Worm (Caenorhabditis elegans): ENCODE data around the gene T19C3.7.

DNA sequence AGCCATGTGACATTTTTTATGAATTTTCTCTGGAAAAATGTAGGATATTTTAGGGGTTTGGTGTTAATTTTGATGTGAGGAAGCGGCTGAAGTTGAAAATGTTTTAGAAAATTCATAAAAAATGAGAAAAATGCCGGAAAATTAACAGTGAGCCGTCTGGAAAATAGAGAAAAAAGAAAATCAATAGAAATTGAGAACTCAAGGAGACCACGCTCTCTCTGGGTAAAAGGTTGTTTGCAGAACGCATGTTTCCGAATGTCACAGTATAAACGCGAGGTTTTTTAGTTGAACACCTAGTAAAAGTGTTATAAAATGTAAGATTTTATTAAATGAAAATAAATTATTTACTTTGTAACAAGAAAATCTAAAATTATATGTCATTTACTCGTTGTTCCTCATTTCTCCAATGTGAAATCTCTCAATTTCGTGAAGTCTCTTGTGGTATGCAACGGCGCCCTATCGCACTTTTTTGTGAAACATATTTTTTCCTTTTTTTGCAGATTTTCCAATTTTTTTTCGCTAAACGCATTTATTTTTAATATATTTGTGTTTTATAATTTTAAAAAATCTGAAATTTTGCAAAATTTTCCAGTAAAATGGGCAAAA, 4.3 kb upstream of the T19C3.7 start, which contains the start of the genes tag-266 and tag-267:
- no peak for TF ChIP-seq ama-1 (optimal IDR thresholded peaks at IDR 0.05)
- peak; percentile 56 for TF ChIP-seq hmbx-1 (tag; optimal IDR thresholded peaks at IDR 0.05)
- TF ChIP-seq tbx-37 (GFP tag; conservative IDR thresholded peaks at IDR 0.05): peak; percentile 58
- peak; percentile 59 for TF ChIP-seq B0310.2 (tag; optimal IDR thresholded peaks at IDR 0.05)
- TF ChIP-seq ceh-13 (GFP tag; optimal IDR thresholded peaks at IDR 0.05): peak; percentile 40
- no peak for TF ChIP-seq ets-7 (tag; optimal IDR thresholded peaks at IDR 0.05)
